Fruit fly (Drosophila melanogaster): ENCODE data around the gene Gnpnat.
A peak's percentile ranks its signal among the peaks of the same experiment; 100 is the strongest.

Gnpnat gene

DNA sequence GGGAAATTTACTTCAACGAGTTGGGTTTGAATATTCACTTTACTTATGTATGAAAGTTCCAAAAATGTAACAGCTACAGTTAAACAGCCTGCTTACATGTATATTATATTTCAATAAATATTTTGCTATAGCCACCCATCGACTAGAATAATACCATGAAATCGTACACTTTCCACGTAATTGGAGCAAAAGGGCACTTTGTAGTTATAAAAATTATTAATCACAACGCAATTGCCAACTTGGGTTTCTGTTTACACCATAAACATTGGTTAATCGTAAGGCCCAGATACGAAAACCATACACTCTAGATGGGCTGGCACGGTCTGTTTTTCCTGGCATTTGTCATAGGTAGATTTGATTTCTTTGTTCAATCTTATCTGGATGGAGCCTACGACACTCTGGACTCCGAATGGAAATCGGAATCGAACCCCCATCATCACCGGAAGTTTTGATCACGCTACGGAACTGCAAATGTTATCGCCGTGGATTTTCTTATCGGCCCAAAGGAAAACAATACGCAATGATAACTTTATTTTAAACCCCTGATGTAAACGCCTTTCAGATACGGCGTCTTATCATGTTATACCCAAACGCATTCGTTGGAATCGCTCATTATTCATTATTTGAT lies 42.4 kb downstream of the Gnpnat start, which contains the start of gene fig (continued):
- 0 out of 2 replicates have a peak, but pooled peaks have one; percentile 27 for TF ChIP-seq aop (GFP tag; IDR thresholded peaks at IDR 0.05)
- TF ChIP-seq tgo (GFP tag; IDR thresholded peaks at IDR 0.05), result no peak

DNA sequence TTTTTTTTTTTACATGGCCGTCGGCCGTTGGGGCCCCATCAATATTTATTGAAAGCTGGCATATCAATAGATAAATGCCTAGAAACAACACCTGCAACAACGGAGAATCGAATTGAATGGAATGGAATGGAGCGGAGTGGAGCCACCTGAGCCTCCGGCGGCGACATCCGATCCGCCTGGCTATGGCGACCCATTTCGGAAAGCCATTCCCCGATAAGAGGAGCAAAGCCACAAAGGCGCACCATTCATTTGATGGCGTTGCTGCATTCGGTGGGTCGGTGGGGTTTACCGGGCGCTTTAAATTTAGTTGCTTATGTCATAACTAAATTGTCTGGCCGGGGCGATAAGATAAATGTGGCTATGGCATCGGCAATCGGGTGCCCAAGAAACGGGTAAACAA lies 43.8 kb downstream of the Gnpnat start:
- TF ChIP-seq kni (GFP tag; optimal IDR thresholded peaks at IDR 0.05) (peak; percentile 24), CG1233 (GFP tag; optimal IDR thresholded peaks at IDR 0.05) (no peak), CG30431 (GFP tag; optimal IDR thresholded peaks at IDR 0.05) (no peak), CG10543 (GFP tag; optimal IDR thresholded peaks at IDR 0.05) (peak; percentile 62), br (optimal IDR thresholded peaks at IDR 0.05) (no peak), ham (GFP tag; IDR thresholded peaks at IDR 0.05) (no peak), Ets65A (GFP tag) (no peak), Nf-YB (GFP tag; optimal IDR thresholded peaks at IDR 0.05) (no peak), CG14965 (GFP tag; optimal IDR thresholded peaks at IDR 0.05; ENCODE audit: borderline replicate concordance) (no peak), B-H1 (GFP tag; IDR thresholded peaks at IDR 0.05) (no peak), vvl (GFP tag; IDR thresholded peaks at IDR 0.05) (0 out of 2 replicates have a peak, but pooled peaks have one; percentile 8), TFAM (GFP tag; optimal IDR thresholded peaks at IDR 0.05) (no peak), Oaz (GFP tag; IDR thresholded peaks at IDR 0.05) (no peak), Myb (GFP tag; optimal IDR thresholded peaks at IDR 0.05) (no peak), CG9817 (tag; optimal IDR thresholded peaks at IDR 0.05) (no peak), cas (GFP tag; IDR thresholded peaks at IDR 0.05) (no peak), Bdp1 (GFP tag; optimal IDR thresholded peaks at IDR 0.05) (no peak), B-H2 (GFP tag; optimal IDR thresholded peaks at IDR 0.05) (no peak), sima (GFP tag; optimal IDR thresholded peaks at IDR 0.05) (no peak), odd (GFP tag; optimal IDR thresholded peaks at IDR 0.05) (peak; percentile 9), twi (tag; optimal IDR thresholded peaks at IDR 0.05) (peak; percentile 23), dati (GFP tag; IDR thresholded peaks at IDR 0.05) (no peak), ci (GFP tag; IDR thresholded peaks at IDR 0.05) (0 out of 3 replicates have a peak, but pooled peaks have one; percentile 40), CG4820 (GFP tag; optimal IDR thresholded peaks at IDR 0.05) (no peak), Chrac-16 (GFP tag; optimal IDR thresholded peaks at IDR 0.05) (no peak), CG14441 (GFP tag; IDR thresholded peaks at IDR 0.05) (no peak; the same call in 1 of the 2 replicates), ftz-f1 (GFP tag; optimal IDR thresholded peaks at IDR 0.05) (peak; percentile 47), pros (GFP tag; optimal IDR thresholded peaks at IDR 0.05) (peak; percentile 3), Dfd (GFP tag; optimal IDR thresholded peaks at IDR 0.05) (no peak), sd (tag; optimal IDR thresholded peaks at IDR 0.05) (peak; percentile 10), pnt (GFP tag; optimal IDR thresholded peaks at IDR 0.05) (no peak), Abd-B (GFP tag; optimal IDR thresholded peaks at IDR 0.05) (no peak), Eip74EF (GFP tag; optimal IDR thresholded peaks at IDR 0.05) (no peak), kah (GFP tag; optimal IDR thresholded peaks at IDR 0.05) (no peak), CG3065 (GFP tag; optimal IDR thresholded peaks at IDR 0.05) (no peak), YL-1 (GFP tag; optimal IDR thresholded peaks at IDR 0.05) (no peak), CoRest (tag; optimal IDR thresholded peaks at IDR 0.05) (no peak), sob (GFP tag; IDR thresholded peaks at IDR 0.05) (0 out of 2 replicates have a peak, but pooled peaks have one; percentile 8), CG8290 (GFP tag; optimal IDR thresholded peaks at IDR 0.05) (no peak), CG8290 (tag; optimal IDR thresholded peaks at IDR 0.05) (no peak), ara (GFP tag; IDR thresholded peaks at IDR 0.05) (0 out of 2 replicates have a peak, but pooled peaks have one; percentile 28), CG12769 (tag; optimal IDR thresholded peaks at IDR 0.05) (peak; percentile 80), croc (GFP tag; conservative IDR thresholded peaks at IDR 0.05) (no peak), Blimp-1 (GFP tag; optimal IDR thresholded peaks at IDR 0.05) (no peak), lilli (GFP tag; optimal IDR thresholded peaks at IDR 0.05) (no peak), CG32772 (GFP tag; IDR thresholded peaks at IDR 0.05) (peak; percentile 20; the same call in 1 of the 2 replicates), jigr1 (GFP tag; IDR thresholded peaks at IDR 0.05) (no peak), seq (GFP tag; IDR thresholded peaks at IDR 0.05) (no peak)
